Fruit fly (Drosophila melanogaster): ENCODE results near the gene Pdp1.
A peak's percentile ranks its signal among the peaks of the same experiment; 100 is the strongest.

Pdp1 gene

DNA sequence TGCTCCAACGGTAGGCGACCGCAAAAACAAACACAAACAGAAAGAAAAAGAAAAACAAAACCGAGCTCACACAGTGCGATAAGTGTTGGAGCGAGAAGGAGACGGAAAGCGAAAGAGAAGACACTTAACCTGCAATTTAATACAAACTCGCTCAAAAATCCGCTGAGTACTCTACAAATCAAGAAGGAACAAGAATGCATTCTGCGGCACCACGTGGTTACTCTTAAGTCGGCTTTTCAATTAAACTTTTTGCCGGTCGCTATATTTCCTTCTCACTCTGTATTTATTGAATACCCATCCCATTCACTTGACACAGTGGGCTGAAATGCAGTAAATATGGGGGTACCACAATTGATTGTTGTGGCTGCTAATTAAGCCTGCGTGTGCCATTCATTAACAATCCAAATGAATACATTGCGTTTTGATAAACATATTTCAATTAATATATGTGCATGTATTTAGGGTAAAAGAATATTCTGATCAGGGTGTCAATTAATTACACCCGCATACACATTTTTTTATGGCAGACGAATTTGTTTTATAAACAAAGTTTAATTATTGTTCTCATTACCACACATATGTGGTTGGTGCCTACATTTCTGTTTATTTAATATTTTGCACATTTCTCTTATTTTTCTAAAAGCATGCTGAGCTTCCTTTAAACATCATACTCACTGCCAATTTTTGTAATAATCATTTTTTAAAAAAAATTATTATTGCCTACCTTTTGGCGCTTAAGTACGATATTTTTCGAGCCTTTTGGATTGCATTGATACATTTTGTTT lies 4.7 kb downstream of the Pdp1 start (continued):
- no peak for TF ChIP-seq Hr78 (GFP tag; optimal IDR thresholded peaks at IDR 0.05)
- no peak for TF ChIP-seq CG10654 (GFP tag; optimal IDR thresholded peaks at IDR 0.05)
- TF ChIP-seq CG31224 (GFP tag; IDR thresholded peaks at IDR 0.05), result no peak
- TF ChIP-seq CG10274 (GFP tag; optimal IDR thresholded peaks at IDR 0.05), result peak; percentile 9
- no peak for TF ChIP-seq CG1602 (GFP tag; optimal IDR thresholded peaks at IDR 0.05)
- TF ChIP-seq CG14050 (GFP tag; IDR thresholded peaks at IDR 0.05), result no peak
- no peak for TF ChIP-seq CG6689 (GFP tag; IDR thresholded peaks at IDR 0.05)
- TF ChIP-seq Xbp1 (GFP tag; optimal IDR thresholded peaks at IDR 0.05), result peak; percentile 7
- TF ChIP-seq mirr (GFP tag; optimal IDR thresholded peaks at IDR 0.05), result peak; percentile 43
- TF ChIP-seq CG4328 (GFP tag; optimal IDR thresholded peaks at IDR 0.05), result no peak
- TF ChIP-seq Fer3 (tag; optimal IDR thresholded peaks at IDR 0.05), result no peak
- no peak for TF ChIP-seq CG13894 (tag; optimal IDR thresholded peaks at IDR 0.05)
- no peak for TF ChIP-seq hkb (optimal IDR thresholded peaks at IDR 0.05)
- 0 out of 2 replicates have a peak, but pooled peaks have one; percentile 16 for TF ChIP-seq hkb (GFP tag; IDR thresholded peaks at IDR 0.05)
- peak in 1 of 2 experiments; percentile 40 for TF ChIP-seq Hr51 (GFP tag; optimal IDR thresholded peaks at IDR 0.05)
- TF ChIP-seq tio (GFP tag; optimal IDR thresholded peaks at IDR 0.05), result peak; percentile 60
- TF ChIP-seq unc-4 (GFP tag; IDR thresholded peaks at IDR 0.05; ENCODE audit: partially characterized antibody), result no peak
- TF ChIP-seq Fer2 (tag; optimal IDR thresholded peaks at IDR 0.05), result no peak
- peak; percentile 18 for TF ChIP-seq Myb (GFP tag; optimal IDR thresholded peaks at IDR 0.05)
- 0 out of 2 replicates have a peak, but pooled peaks have one; percentile 35 for TF ChIP-seq CG32767 (GFP tag; IDR thresholded peaks at IDR 0.05)
- no peak for TF ChIP-seq CG8359 (GFP tag; optimal IDR thresholded peaks at IDR 0.05; ENCODE audit: borderline replicate concordance)
- TF ChIP-seq CG30403 (GFP tag; optimal IDR thresholded peaks at IDR 0.05), result peak; percentile 55
- TF ChIP-seq gcm2 (GFP tag; optimal IDR thresholded peaks at IDR 0.05), result no peak
- TF ChIP-seq knrl (GFP tag; IDR thresholded peaks at IDR 0.05; ENCODE audit: partially characterized antibody), result no peak
- no peak for TF ChIP-seq Nf-YB (GFP tag; optimal IDR thresholded peaks at IDR 0.05)
- peak; percentile 73 for TF ChIP-seq CG11456 (GFP tag; IDR thresholded peaks at IDR 0.05)
- peak; percentile 58 for TF ChIP-seq Vsx1 (GFP tag; optimal IDR thresholded peaks at IDR 0.05)
- TF ChIP-seq CG12155 (GFP tag; optimal IDR thresholded peaks at IDR 0.05), result no peak
- peak; percentile 50; the same call in 1 of the 3 replicates for TF ChIP-seq z (GFP tag; IDR thresholded peaks at IDR 0.05)
- TF ChIP-seq bcd (GFP tag; optimal IDR thresholded peaks at IDR 0.05), result peak; percentile 41
- peak; percentile 19 for TF ChIP-seq Nf-YC (tag; optimal IDR thresholded peaks at IDR 0.05)
- TF ChIP-seq CG6813 (GFP tag; optimal IDR thresholded peaks at IDR 0.05), result peak; percentile 16
- no peak for TF ChIP-seq bowl (GFP tag; IDR thresholded peaks at IDR 0.05)
- peak; percentile 27 for TF ChIP-seq grau (tag; optimal IDR thresholded peaks at IDR 0.05)
- peak; percentile 44 for TF ChIP-seq CG18262 (tag; optimal IDR thresholded peaks at IDR 0.05)
- TF ChIP-seq CG2712 (tag; optimal IDR thresholded peaks at IDR 0.05), result peak; percentile 3
- TF ChIP-seq slou (GFP tag; optimal IDR thresholded peaks at IDR 0.05), result no peak
- TF ChIP-seq zfh2 (GFP tag; optimal IDR thresholded peaks at IDR 0.05), result peak; percentile 5
- TF ChIP-seq dysf (GFP tag; IDR thresholded peaks at IDR 0.05), result peak; percentile 44; the same call in 2 of the 3 replicates
- no peak for TF ChIP-seq CG12236 (GFP tag; optimal IDR thresholded peaks at IDR 0.05)
- TF ChIP-seq odd (GFP tag; optimal IDR thresholded peaks at IDR 0.05), result peak; percentile 20
- no peak for TF ChIP-seq Bgb (GFP tag; IDR thresholded peaks at IDR 0.05; ENCODE audit: partially characterized antibody)
- TF ChIP-seq fd96Cb (tag; optimal IDR thresholded peaks at IDR 0.05), result peak; percentile 5
- no peak for TF ChIP-seq H2.0 (GFP tag; IDR thresholded peaks at IDR 0.05)
- peak; percentile 7 for TF ChIP-seq fd3F (GFP tag; optimal IDR thresholded peaks at IDR 0.05)
- no peak for TF ChIP-seq yki (optimal IDR thresholded peaks at IDR 0.05)
- 0 out of 2 replicates have a peak, but pooled peaks have one; percentile 35 for TF ChIP-seq tna (GFP tag; IDR thresholded peaks at IDR 0.05; ENCODE audit: partially characterized antibody)
- 0 out of 2 replicates have a peak, but pooled peaks have one; percentile 20 for TF ChIP-seq ssp (GFP tag; IDR thresholded peaks at IDR 0.05)
- TF ChIP-seq cato (GFP tag; optimal IDR thresholded peaks at IDR 0.05; ENCODE audit: borderline replicate concordance), result no peak
